Worm (Caenorhabditis elegans) whole organism, L1 larva: ENCODE results near the gene F01G4.4.

Source experiments
- C04F5.9 ChIP-seq: sonication (generic microtip); optimal IDR thresholded peaks from 2 replicates; lab custom pipeline; 2016; ENCODE audit warnings: missing genetic modification characterization, missing compliant biosample characterization
- C16A3.4 ChIP-seq: fragments of 150-350 bp; optimal IDR thresholded peaks from 2 replicates; lab custom pipeline; 2014; ENCODE audit warnings: missing biosample characterization, missing genetic modification characterization
- C34B4.2 ChIP-seq: sonication (generic microtip); optimal IDR thresholded peaks from 2 replicates; lab custom pipeline; 2017; ENCODE audit warnings: mild to moderate bottlenecking, missing genetic modification characterization, missing compliant biosample characterization
- F16B12.6 ChIP-seq: fragments of 150-350 bp; optimal IDR thresholded peaks from 2 replicates; lab custom pipeline; 2014; ENCODE audit warnings: missing biosample characterization, missing genetic modification characterization
- Y116A8C.19 ChIP-seq: sonication (generic microtip); optimal IDR thresholded peaks from 2 replicates; lab custom pipeline; 2016; ENCODE audit warnings: missing compliant biosample characterization, missing genetic modification characterization, borderline replicate concordance
- aha-1 ChIP-seq: fragments of 150-350 bp; optimal IDR thresholded peaks from 2 replicates; lab custom pipeline; 2014; ENCODE audit warnings: missing biosample characterization, missing genetic modification characterization
- alr-1 ChIP-seq: fragments of 200-800 bp; sonication (Bioruptor generic); optimal IDR thresholded peaks from 2 replicates; lab custom pipeline; 2018; ENCODE audit warnings: borderline replicate concordance, mild to moderate bottlenecking, missing genetic modification characterization, missing compliant biosample characterization
- blmp-1 ChIP-seq: fragments of 150-350 bp; optimal IDR thresholded peaks from 2 replicates; lab custom pipeline; 2014; ENCODE audit warnings: missing biosample characterization, missing genetic modification characterization
- ceh-8 ChIP-seq: fragments of 200-800 bp; sonication (Bioruptor generic); optimal IDR thresholded peaks from 2 replicates; lab custom pipeline; 2018; ENCODE audit warnings: mild to moderate bottlenecking, missing genetic modification characterization, moderate library complexity, missing compliant biosample characterization
- ceh-82 ChIP-seq, 3 experiments: fragments of 150-350 bp in 1 of 3; sonication (generic microtip) in 2 of 3; optimal IDR thresholded peaks; 2 replicates each; lab custom pipeline; 2014 to 2017; ENCODE audit warnings: missing biosample characterization in 3 of 3, missing genetic modification characterization in 3 of 3
- ceh-88 ChIP-seq: fragments of 200-800 bp; sonication (Bioruptor generic); IDR thresholded peaks from 2 replicates; pipeline ENCODE4 v1.3.6; 2022; ENCODE audit warnings: missing genetic modification characterization, missing compliant biosample characterization
- ceh-90 ChIP-seq: sonication (generic microtip); optimal IDR thresholded peaks from 2 replicates; lab custom pipeline; 2016; ENCODE audit warnings: missing genetic modification characterization, missing compliant biosample characterization
- dpl-1 ChIP-seq, 3 experiments: fragments of 150-350 bp in 2 of 3; sonication (generic microtip) in 1 of 3; optimal IDR thresholded peaks; 2 replicates each; lab custom pipeline; 2014 to 2017; ENCODE audit warnings: missing biosample characterization in 3 of 3, missing genetic modification characterization in 3 of 3, missing genetic modification reagents in 3 of 3
- dsc-1 ChIP-seq: sonication (generic microtip); optimal IDR thresholded peaks from 2 replicates; lab custom pipeline; 2016; ENCODE audit warnings: mild to moderate bottlenecking, missing genetic modification characterization, missing compliant biosample characterization
- efl-3 ChIP-seq: fragments of 200-800 bp; sonication (Bioruptor generic); optimal IDR thresholded peaks from 2 replicates; lab custom pipeline; 2018; ENCODE audit warnings: mild to moderate bottlenecking, missing genetic modification characterization, missing compliant biosample characterization
- elt-2 ChIP-seq: sonication (generic microtip); optimal IDR thresholded peaks from 2 replicates; lab custom pipeline; 2016; ENCODE audit warnings: missing genetic modification characterization, mild to moderate bottlenecking, inconsistent platforms, missing compliant biosample characterization, missing genetic modification reagents
- ets-5 ChIP-seq: fragments of 200-800 bp; sonication (Bioruptor generic); IDR thresholded peaks from 2 replicates; pipeline ENCODE4 v1.3.6; 2022; ENCODE audit warnings: missing genetic modification characterization, missing compliant biosample characterization
- fkh-10 ChIP-seq: sonication (generic microtip); optimal IDR thresholded peaks from 2 replicates; lab custom pipeline; 2017; ENCODE audit warnings: missing biosample characterization, missing genetic modification reagents, missing genetic modification characterization
- fkh-4 ChIP-seq: sonication (generic microtip); optimal IDR thresholded peaks from 2 replicates; lab custom pipeline; 2016; ENCODE audit warnings: missing compliant biosample characterization, missing genetic modification characterization, borderline replicate concordance
- fkh-8 ChIP-seq: sonication (generic microtip); optimal IDR thresholded peaks from 2 replicates; lab custom pipeline; 2016; ENCODE audit warnings: mild to moderate bottlenecking, missing genetic modification characterization, missing compliant biosample characterization
- fos-1 ChIP-seq: fragments of 150-350 bp; optimal IDR thresholded peaks from 2 replicates; lab custom pipeline; 2014; ENCODE audit warnings: missing biosample characterization, missing genetic modification characterization
- hlh-17 ChIP-seq: fragments of 200-800 bp; sonication (Bioruptor generic); optimal IDR thresholded peaks from 2 replicates; lab custom pipeline; 2018; ENCODE audit warnings: missing genetic modification characterization, mild to moderate bottlenecking, missing compliant biosample characterization, moderate library complexity, borderline replicate concordance
- hlh-4 ChIP-seq: sonication (generic microtip); optimal IDR thresholded peaks from 2 replicates; lab custom pipeline; 2016; ENCODE audit warnings: mild to moderate bottlenecking, missing genetic modification characterization, missing compliant biosample characterization
- hpl-2 ChIP-seq: fragments of 150-350 bp; optimal IDR thresholded peaks from 2 replicates; lab custom pipeline; 2014; ENCODE audit warnings: missing biosample characterization, missing genetic modification reagents, missing genetic modification characterization
- isw-1 ChIP-seq: fragments of 200-800 bp; sonication (Bioruptor generic); IDR thresholded peaks from 2 replicates; pipeline ENCODE4 v1.3.6; 2022; ENCODE audit warnings: missing genetic modification characterization, missing compliant biosample characterization
- jun-1 ChIP-seq: fragments of 150-350 bp; optimal IDR thresholded peaks from 2 replicates; lab custom pipeline; 2014; ENCODE audit warnings: missing biosample characterization, missing genetic modification reagents, missing genetic modification characterization
- lin-13 ChIP-seq: fragments of 150-350 bp; optimal IDR thresholded peaks from 2 replicates; lab custom pipeline; 2014; ENCODE audit warnings: missing biosample characterization, missing genetic modification reagents, missing genetic modification characterization
- lin-14 ChIP-seq: fragments of 200-800 bp; sonication (Bioruptor generic); optimal IDR thresholded peaks from 2 replicates; lab custom pipeline; 2018; ENCODE audit warnings: mild to moderate bottlenecking, missing genetic modification characterization, moderate library complexity, missing compliant biosample characterization
- lin-15B ChIP-seq: fragments of 150-350 bp; sonication (generic microtip); optimal IDR thresholded peaks from 3 replicates; lab custom pipeline; 2014; ENCODE audit warnings: missing biosample characterization, missing genetic modification characterization
- lin-39 ChIP-seq: fragments of 150-350 bp; optimal IDR thresholded peaks from 2 replicates; lab custom pipeline; 2014; ENCODE audit warnings: missing biosample characterization, missing genetic modification reagents, missing genetic modification characterization
- lir-3 ChIP-seq: sonication (generic microtip); optimal IDR thresholded peaks from 2 replicates; lab custom pipeline; 2016; ENCODE audit warnings: mild to moderate bottlenecking, missing genetic modification characterization, moderate library complexity, missing compliant biosample characterization; ENCODE audit not compliant: poor library complexity
- mdl-1 ChIP-seq, 2 experiments: fragments of 150-350 bp; optimal IDR thresholded peaks; 2 replicates each; lab custom pipeline; 2014 to 2017; ENCODE audit warnings: missing biosample characterization in 2 of 2, missing genetic modification characterization in 2 of 2, inconsistent platforms in 1 of 2
- mef-2 ChIP-seq: fragments of 150-350 bp; optimal IDR thresholded peaks from 2 replicates; lab custom pipeline; 2014; ENCODE audit warnings: missing biosample characterization, missing genetic modification characterization
- mep-1 ChIP-seq: fragments of 150-350 bp; optimal IDR thresholded peaks from 2 replicates; lab custom pipeline; 2014; ENCODE audit warnings: missing biosample characterization, missing genetic modification characterization
- nhr-19 ChIP-seq: fragments of 200-800 bp; sonication (Bioruptor generic); conservative IDR thresholded peaks from 2 replicates; pipeline ENCODE4 v1.3.6; 2022; ENCODE audit warnings: missing genetic modification characterization, missing compliant biosample characterization
- nhr-20 ChIP-seq: sonication (generic microtip); optimal IDR thresholded peaks from 2 replicates; lab custom pipeline; 2016; ENCODE audit warnings: mild to moderate bottlenecking, missing genetic modification characterization, missing compliant biosample characterization
- nhr-237 ChIP-seq: fragments of 150-350 bp; optimal IDR thresholded peaks from 2 replicates; lab custom pipeline; 2014; ENCODE audit warnings: missing biosample characterization, missing genetic modification characterization
- nhr-28 ChIP-seq: fragments of 150-350 bp; optimal IDR thresholded peaks from 2 replicates; lab custom pipeline; 2014; ENCODE audit warnings: missing biosample characterization, missing genetic modification characterization
- nhr-71 ChIP-seq: sonication (generic microtip); optimal IDR thresholded peaks from 2 replicates; lab custom pipeline; 2016; ENCODE audit warnings: mild to moderate bottlenecking, missing genetic modification characterization, moderate library complexity, missing compliant biosample characterization
- nhr-90 ChIP-seq: sonication (generic microtip); optimal IDR thresholded peaks from 2 replicates; lab custom pipeline; 2016; ENCODE audit warnings: mild to moderate bottlenecking, missing genetic modification characterization, missing compliant biosample characterization; ENCODE audit not compliant: poor library complexity
- pag-3 ChIP-seq: sonication (generic microtip); optimal IDR thresholded peaks from 2 replicates; lab custom pipeline; 2017; ENCODE audit warnings: missing genetic modification characterization, mild to moderate bottlenecking, missing compliant biosample characterization, antibody characterized with exemption, borderline replicate concordance; ENCODE audit not compliant: insufficient read depth
- rnt-1 ChIP-seq: sonication (generic microtip); optimal IDR thresholded peaks from 2 replicates; lab custom pipeline; 2016; ENCODE audit warnings: mild to moderate bottlenecking, missing genetic modification characterization, moderate library complexity, missing compliant biosample characterization
- sox-4 ChIP-seq: sonication (generic microtip); optimal IDR thresholded peaks from 2 replicates; lab custom pipeline; 2016; ENCODE audit warnings: missing genetic modification characterization, missing compliant biosample characterization
- sup-37 ChIP-seq: fragments of 200-800 bp; sonication (Bioruptor generic); optimal IDR thresholded peaks from 2 replicates; lab custom pipeline; 2018; ENCODE audit warnings: mild to moderate bottlenecking, missing genetic modification characterization, missing compliant biosample characterization
- tlp-1 ChIP-seq: fragments of 150-350 bp; optimal IDR thresholded peaks from 2 replicates; lab custom pipeline; 2014; ENCODE audit warnings: missing biosample characterization, missing genetic modification characterization
- unc-130 ChIP-seq: fragments of 150-350 bp; optimal IDR thresholded peaks from 2 replicates; lab custom pipeline; 2017; ENCODE audit warnings: missing biosample characterization, missing genetic modification characterization, inconsistent platforms
- unc-30 ChIP-seq: sonication (generic microtip); optimal IDR thresholded peaks from 2 replicates; lab custom pipeline; 2017; ENCODE audit warnings: missing biosample characterization, missing genetic modification characterization
- unc-86 ChIP-seq: sonication (generic microtip); optimal IDR thresholded peaks from 2 replicates; lab custom pipeline; 2016; ENCODE audit warnings: missing genetic modification characterization, missing compliant biosample characterization
- vab-15 ChIP-seq: sonication (generic microtip); optimal IDR thresholded peaks from 2 replicates; lab custom pipeline; 2017; ENCODE audit warnings: missing genotype, mild to moderate bottlenecking, missing genetic modification characterization, missing compliant biosample characterization
- zag-1 ChIP-seq: fragments of 150-350 bp; optimal IDR thresholded peaks from 2 replicates; lab custom pipeline; 2014; ENCODE audit warnings: missing biosample characterization, missing genetic modification characterization
- ztf-11 ChIP-seq, 2 experiments: sonication (generic microtip); optimal IDR thresholded peaks; 2 replicates each; lab custom pipeline; 2016 to 2017; ENCODE audit warnings: missing genetic modification characterization in 2 of 2, missing biosample characterization in 1 of 2, missing compliant biosample characterization in 1 of 2
- ztf-4 ChIP-seq: fragments of 150-350 bp; optimal IDR thresholded peaks from 2 replicates; lab custom pipeline; 2014; ENCODE audit warnings: missing biosample characterization, missing genetic modification characterization

F01G4.4 gene

DNA sequence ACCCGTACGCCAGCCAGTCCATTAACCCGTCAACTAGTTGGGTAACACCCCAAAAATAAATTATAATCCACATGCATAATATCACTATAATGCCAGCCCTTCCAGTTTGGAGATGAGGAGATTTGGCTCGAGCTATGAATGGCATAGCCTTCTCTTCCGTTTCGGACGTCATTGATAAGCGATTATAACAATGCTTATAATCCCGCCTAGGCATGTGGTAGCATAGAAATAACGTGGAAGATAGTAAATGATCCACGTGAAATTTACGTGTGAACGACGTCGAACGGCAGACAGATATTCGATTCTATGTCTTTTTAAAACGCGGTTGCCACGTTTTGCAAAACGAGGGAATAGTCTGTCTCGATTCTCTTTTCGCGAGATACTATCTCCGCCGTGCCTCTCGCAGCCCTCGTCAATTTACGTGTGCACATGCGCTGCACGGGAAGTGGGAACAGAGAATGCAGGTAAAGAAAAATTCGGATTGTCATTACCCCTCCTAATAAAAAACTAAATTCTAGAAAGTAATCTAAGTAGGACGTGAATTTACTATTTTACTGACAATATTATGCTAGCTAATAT lies 5.7 kb downstream of the F01G4.4 start:
- TF ChIP-seq mdl-1 (tag; optimal IDR thresholded peaks at IDR 0.05; lab: Kevin White, UChicago) (no peak), fkh-4 (peak; percentile 2), aha-1 (no peak), unc-130 (tag; lab: Kevin White, UChicago) (no peak), dpl-1 (GFP tag; optimal IDR thresholded peaks at IDR 0.05; lab: Kevin White, UChicago) (no peak), pag-3 (tag; lab: Kevin White, UChicago) (peak; percentile 74), elt-2 (tag; lab: Kevin White, UChicago) (no peak), ceh-8 (GFP tag; lab: Kevin White, UChicago) (no peak), jun-1 (tag; lab: Kevin White, UChicago) (no peak), dsc-1 (peak; percentile 54), unc-30 (tag; lab: Kevin White, UChicago) (no peak), sup-37 (no peak), C34B4.2 (tag; lab: Kevin White, UChicago) (no peak), nhr-20 (tag; lab: Kevin White, UChicago) (no peak), nhr-28 (tag; lab: Kevin White, UChicago) (no peak), nhr-237 (tag; lab: Kevin White, UChicago) (no peak), unc-86 (tag; lab: Kevin White, UChicago) (no peak), C04F5.9 (tag; lab: Kevin White, UChicago) (no peak), zag-1 (tag; lab: Kevin White, UChicago) (no peak), efl-3 (GFP tag; lab: Kevin White, UChicago) (no peak), lir-3 (no peak), ceh-90 (no peak), rnt-1 (peak; percentile 36), hlh-4 (tag; lab: Kevin White, UChicago) (no peak), ztf-11 (tag; optimal IDR thresholded peaks at IDR 0.05; lab: Kevin White, UChicago) (no peak), nhr-19 (GFP tag; lab: Robert Waterston, UW) (peak; percentile 4; the same call in 1 of the 2 replicates), nhr-90 (tag; lab: Kevin White, UChicago) (no peak), ceh-82 (tag; optimal IDR thresholded peaks at IDR 0.05; lab: Kevin White, UChicago) (peak in 1 of 3 experiments; percentile 0), fos-1 (no peak), mep-1 (tag; lab: Kevin White, UChicago) (peak; percentile 5), ztf-4 (tag; lab: Kevin White, UChicago) (no peak), alr-1 (tag; lab: Kevin White, UChicago) (no peak), ceh-88 (no peak), lin-14 (GFP tag; lab: Kevin White, UChicago) (peak; percentile 55), blmp-1 (tag; lab: Kevin White, UChicago) (peak; percentile 25), fkh-8 (tag; lab: Kevin White, UChicago) (peak; percentile 49), hlh-17 (no peak), fkh-10 (GFP tag; lab: Kevin White, UChicago) (no peak), Y116A8C.19 (no peak), lin-15B (tag; lab: Kevin White, UChicago) (no peak), nhr-71 (peak; percentile 25), tlp-1 (tag; lab: Kevin White, UChicago) (no peak), mef-2 (tag; lab: Kevin White, UChicago) (no peak), lin-39 (tag; lab: Kevin White, UChicago) (no peak), lin-13 (GFP tag; lab: Kevin White, UChicago) (no peak), hpl-2 (GFP tag; lab: Kevin White, UChicago) (no peak), vab-15 (tag; lab: Kevin White, UChicago) (no peak), isw-1 (GFP tag; lab: Robert Waterston, UW) (no peak), C16A3.4 (tag; lab: Kevin White, UChicago) (no peak), sox-4 (tag; lab: Kevin White, UChicago) (no peak), F16B12.6 (peak; percentile 8), ets-5 (GFP tag; lab: Robert Waterston, UW) (no peak)
